Worm (Caenorhabditis elegans): Measurements from ENCODE around the gene Y50D4B.1.
A peak's percentile ranks its signal among the peaks of the same experiment; 100 is the strongest.

Gene Y50D4B.1

DNA sequence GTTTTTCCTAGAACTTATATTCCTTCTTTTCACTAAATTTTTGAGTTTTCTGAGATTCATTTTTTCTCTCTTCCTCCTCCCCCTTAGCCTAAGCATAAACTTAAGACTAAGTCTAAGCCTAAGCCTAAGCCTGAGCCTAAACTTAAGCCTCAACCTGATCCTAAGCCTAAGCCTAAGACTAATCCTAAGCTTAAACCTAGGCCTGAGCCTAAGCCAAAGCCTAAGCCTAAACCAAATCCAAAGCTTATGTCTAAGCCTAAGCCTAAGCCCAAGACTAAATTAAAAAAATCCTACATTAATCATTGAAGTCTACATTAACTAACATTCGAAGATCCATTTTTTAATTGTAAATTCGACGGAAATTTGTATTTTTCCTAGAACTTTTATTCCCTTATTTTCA is 28.0 kb downstream of the Y50D4B.1 start:
- TF ChIP-seq tbx-11 (GFP tag; IDR thresholded peaks at IDR 0.05) (no peak), ceh-36 (tag; optimal IDR thresholded peaks at IDR 0.05) (peak; percentile 70), sea-1 (GFP tag; conservative IDR thresholded peaks at IDR 0.05) (no peak)

DNA sequence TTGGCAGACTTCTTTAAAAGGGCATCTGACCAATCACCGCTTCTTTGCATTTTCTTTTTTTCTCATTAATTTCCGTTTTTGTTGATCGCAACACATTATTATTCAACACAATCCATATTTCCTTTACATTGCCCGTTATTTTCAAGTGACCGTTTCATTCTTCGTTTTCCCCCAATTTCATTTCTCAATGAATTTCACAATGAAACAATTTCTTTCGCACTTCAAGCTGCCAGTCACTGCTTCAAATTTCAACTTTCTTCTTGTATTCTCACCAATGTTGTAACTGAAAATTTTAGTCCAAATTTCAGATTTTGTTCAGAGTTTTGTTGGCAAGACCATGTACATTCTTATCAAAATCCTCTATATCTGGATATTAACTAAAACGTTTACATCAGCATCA is 28.7 kb downstream of the Y50D4B.1 start, which contains the start of gene cutl-22:
cutl-22 (plus strand) TSS at position 301 of the 400 bp plus-strand sequence.
- TF ChIP-seq pes-1 (GFP tag; IDR thresholded peaks at IDR 0.05), result no peak
- no peak for TF ChIP-seq sea-1 (GFP tag; conservative IDR thresholded peaks at IDR 0.05)
- TF ChIP-seq tbx-37 (GFP tag; conservative IDR thresholded peaks at IDR 0.05), result no peak
- TF ChIP-seq tra-4 (tag; optimal IDR thresholded peaks at IDR 0.05), result no peak
- no peak for TF ChIP-seq ama-1 (optimal IDR thresholded peaks at IDR 0.05)
- no peak for TF ChIP-seq B0310.2 (tag; optimal IDR thresholded peaks at IDR 0.05)
- TF ChIP-seq ceh-13 (GFP tag; optimal IDR thresholded peaks at IDR 0.05), result no peak
- TF ChIP-seq ets-7 (tag; optimal IDR thresholded peaks at IDR 0.05), result no peak
- TF ChIP-seq hmg-4 (GFP tag; optimal IDR thresholded peaks at IDR 0.05), result no peak
- no peak for TF ChIP-seq F13C5.2 (tag; optimal IDR thresholded peaks at IDR 0.05)
- TF ChIP-seq hnd-1 (tag; optimal IDR thresholded peaks at IDR 0.05), result no peak
- no peak for TF ChIP-seq hmbx-1 (tag; optimal IDR thresholded peaks at IDR 0.05)
- no peak for TF ChIP-seq scrt-1 (GFP tag; IDR thresholded peaks at IDR 0.05)
- TF ChIP-seq ceh-36 (tag; optimal IDR thresholded peaks at IDR 0.05), result no peak
- TF ChIP-seq flt-1 (GFP tag; IDR thresholded peaks at IDR 0.05), result no peak
- TF ChIP-seq aly-1 (tag; optimal IDR thresholded peaks at IDR 0.05), result no peak
- no peak for TF ChIP-seq tbx-11 (GFP tag; IDR thresholded peaks at IDR 0.05)

- TF ChIP-seq pes-1 (GFP tag; IDR thresholded peaks at IDR 0.05) (no peak), sea-1 (GFP tag; conservative IDR thresholded peaks at IDR 0.05) (no peak), aly-1 (tag; optimal IDR thresholded peaks at IDR 0.05) (no peak), flt-1 (GFP tag; IDR thresholded peaks at IDR 0.05) (no peak), hmbx-1 (tag; optimal IDR thresholded peaks at IDR 0.05) (no peak), B0310.2 (tag; optimal IDR thresholded peaks at IDR 0.05) (no peak), ceh-36 (tag; optimal IDR thresholded peaks at IDR 0.05) (peak; percentile 92)
Measured at ce11 chrV:1142251-1142650, 29.5 kb downstream of the Y50D4B.1 start.

ce11 chrV:1149734-1150669 is 37.2 kb downstream of the Y50D4B.1 start:
- TF ChIP-seq hmbx-1 (tag; optimal IDR thresholded peaks at IDR 0.05) (no peak), tbx-37 (GFP tag; conservative IDR thresholded peaks at IDR 0.05) (no peak), scrt-1 (GFP tag; IDR thresholded peaks at IDR 0.05) (no peak), flt-1 (GFP tag; IDR thresholded peaks at IDR 0.05) (no peak), hnd-1 (tag; optimal IDR thresholded peaks at IDR 0.05) (no peak), ceh-36 (tag; optimal IDR thresholded peaks at IDR 0.05) (no peak), aly-1 (tag; optimal IDR thresholded peaks at IDR 0.05) (no peak), ets-7 (tag; optimal IDR thresholded peaks at IDR 0.05) (no peak), ama-1 (optimal IDR thresholded peaks at IDR 0.05) (no peak)

DNA sequence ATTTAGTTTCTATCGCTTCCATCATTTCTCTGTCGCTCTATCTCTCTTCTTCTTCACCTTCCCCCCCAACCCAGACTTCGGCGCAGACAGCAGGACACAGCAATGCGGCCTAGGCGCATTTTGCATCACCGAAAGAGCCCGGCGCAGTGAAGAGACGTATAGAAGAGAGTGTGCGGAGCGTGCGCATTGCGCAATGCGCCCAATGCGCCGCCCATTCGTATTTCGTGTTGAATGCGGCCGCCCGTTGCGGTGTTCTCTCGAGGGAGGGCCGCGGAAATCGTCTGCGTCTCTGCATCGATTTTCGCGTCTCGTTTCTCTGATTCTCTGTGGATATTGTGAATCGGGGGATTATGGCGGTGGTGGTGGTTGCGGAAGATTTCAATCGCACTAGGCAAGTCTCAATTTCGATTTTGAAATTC is 38.6 kb downstream of the Y50D4B.1 start:
- TF ChIP-seq B0310.2 (tag; optimal IDR thresholded peaks at IDR 0.05) (no peak), tbx-37 (GFP tag; conservative IDR thresholded peaks at IDR 0.05) (no peak), sea-1 (GFP tag; conservative IDR thresholded peaks at IDR 0.05) (0 out of 2 replicates have a peak, but pooled peaks have one; percentile 67), hmg-4 (GFP tag; optimal IDR thresholded peaks at IDR 0.05) (peak; percentile 84), aly-1 (tag; optimal IDR thresholded peaks at IDR 0.05) (peak; percentile 20), F13C5.2 (tag; optimal IDR thresholded peaks at IDR 0.05) (peak; percentile 76), ets-7 (tag; optimal IDR thresholded peaks at IDR 0.05) (peak; percentile 56), ceh-36 (tag; optimal IDR thresholded peaks at IDR 0.05) (peak; percentile 51), ceh-13 (GFP tag; optimal IDR thresholded peaks at IDR 0.05) (no peak), scrt-1 (GFP tag; IDR thresholded peaks at IDR 0.05) (no peak), ama-1 (optimal IDR thresholded peaks at IDR 0.05) (no peak), tbx-11 (GFP tag; IDR thresholded peaks at IDR 0.05) (no peak), pes-1 (GFP tag; IDR thresholded peaks at IDR 0.05) (peak; percentile 71), flt-1 (GFP tag; IDR thresholded peaks at IDR 0.05) (peak; percentile 61; the same call in 1 of the 2 replicates), tra-4 (tag; optimal IDR thresholded peaks at IDR 0.05) (no peak), hnd-1 (tag; optimal IDR thresholded peaks at IDR 0.05) (no peak), hmbx-1 (tag; optimal IDR thresholded peaks at IDR 0.05) (no peak)

DNA sequence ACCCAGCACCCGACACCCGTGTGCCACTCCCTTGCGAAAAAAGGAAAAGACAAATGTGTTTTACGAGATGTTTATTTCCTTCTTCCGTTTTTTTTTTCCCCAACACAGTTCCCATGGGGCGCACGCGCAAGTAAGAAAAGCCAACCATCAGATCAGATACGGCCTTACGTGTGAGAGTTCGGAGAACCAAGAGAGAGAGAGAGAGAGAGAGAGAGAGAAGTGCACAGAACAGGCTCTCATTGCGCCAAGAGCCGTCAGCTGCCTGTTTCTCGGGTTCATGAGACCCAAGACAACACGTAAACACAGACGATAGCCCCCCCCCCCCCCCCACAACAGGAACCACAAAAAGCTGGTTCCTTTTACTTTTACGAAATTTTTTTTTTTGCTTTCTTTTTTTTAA is 39.1 kb downstream of the Y50D4B.1 start:
- TF ChIP-seq tbx-37 (GFP tag; conservative IDR thresholded peaks at IDR 0.05) (no peak), ceh-13 (GFP tag; optimal IDR thresholded peaks at IDR 0.05) (no peak), sea-1 (GFP tag; conservative IDR thresholded peaks at IDR 0.05) (no peak), B0310.2 (tag; optimal IDR thresholded peaks at IDR 0.05) (no peak), hmg-4 (GFP tag; optimal IDR thresholded peaks at IDR 0.05) (no peak), ama-1 (optimal IDR thresholded peaks at IDR 0.05) (no peak), ceh-36 (tag; optimal IDR thresholded peaks at IDR 0.05) (no peak), pes-1 (GFP tag; IDR thresholded peaks at IDR 0.05) (no peak), tbx-11 (GFP tag; IDR thresholded peaks at IDR 0.05) (no peak), F13C5.2 (tag; optimal IDR thresholded peaks at IDR 0.05) (no peak), aly-1 (tag; optimal IDR thresholded peaks at IDR 0.05) (no peak), scrt-1 (GFP tag; IDR thresholded peaks at IDR 0.05) (no peak), hmbx-1 (tag; optimal IDR thresholded peaks at IDR 0.05) (no peak), hnd-1 (tag; optimal IDR thresholded peaks at IDR 0.05) (no peak), ets-7 (tag; optimal IDR thresholded peaks at IDR 0.05) (no peak), tra-4 (tag; optimal IDR thresholded peaks at IDR 0.05) (no peak), flt-1 (GFP tag; IDR thresholded peaks at IDR 0.05) (no peak)

- no peak for TF ChIP-seq F13C5.2 (tag; optimal IDR thresholded peaks at IDR 0.05)
- no peak for TF ChIP-seq tbx-37 (GFP tag; conservative IDR thresholded peaks at IDR 0.05)
Measured at ce11 chrV:1152736-1153135, 40.0 kb downstream of the Y50D4B.1 start.
